Fruit fly (Drosophila melanogaster): ENCODE measurements around the gene Ugt304A1.

Ugt304A1 gene

DNA sequence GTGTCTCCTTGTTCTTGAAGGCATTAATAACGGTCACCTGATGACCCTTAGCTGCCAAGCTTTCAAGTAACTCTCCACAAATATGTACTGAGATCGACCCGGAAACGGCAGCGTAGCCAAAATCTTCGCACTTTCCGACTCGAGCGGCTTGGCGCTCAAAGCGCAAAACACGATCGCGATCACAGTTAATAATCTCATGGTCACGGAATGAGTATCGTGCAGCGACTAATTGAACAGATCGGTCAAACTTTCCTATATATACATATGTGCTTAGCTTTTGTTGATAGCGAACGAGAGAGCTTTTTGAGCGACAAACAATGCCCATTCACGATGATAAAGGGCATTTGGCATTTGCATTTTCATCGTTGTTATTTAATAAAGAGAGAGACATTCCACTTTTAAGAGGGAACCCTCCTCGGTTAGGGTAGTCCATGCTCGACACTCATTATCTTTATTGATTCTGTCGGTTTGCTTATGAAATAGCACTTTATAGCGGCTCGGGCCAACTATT lies 47.0 kb downstream of the Ugt304A1 start, which contains the start of gene Ugt35C1:
Ugt35C1 (minus strand) TSS at position 213 of the 511 bp plus-strand sequence.
- TF ChIP-seq Trl (optimal IDR thresholded peaks at IDR 0.05) (peak in 1 of 2 experiments; percentile 15), Trl (GFP tag; optimal IDR thresholded peaks at IDR 0.05) (no peak), CG34376 (GFP tag; optimal IDR thresholded peaks at IDR 0.05) (peak; percentile 33), chinmo (GFP tag; IDR thresholded peaks at IDR 0.05; ENCODE audit: partially characterized antibody) (0 out of 4 replicates have a peak, but pooled peaks have one; percentile 22), CG6272 (GFP tag; IDR thresholded peaks at IDR 0.05) (no peak), GATAe (GFP tag; conservative IDR thresholded peaks at IDR 0.05) (no peak), CG3995 (GFP tag; optimal IDR thresholded peaks at IDR 0.05) (peak; percentile 67), ac (GFP tag; optimal IDR thresholded peaks at IDR 0.05) (no peak), amos (GFP tag; IDR thresholded peaks at IDR 0.05; ENCODE audit: partially characterized antibody) (peak; percentile 11; the same call in 1 of the 2 replicates), exex (tag; optimal IDR thresholded peaks at IDR 0.05) (peak; percentile 46), lab (GFP tag; optimal IDR thresholded peaks at IDR 0.05) (peak; percentile 16), MBD-R2 (GFP tag; IDR thresholded peaks at IDR 0.05) (no peak), CG7839 (tag; optimal IDR thresholded peaks at IDR 0.05) (no peak)

DNA sequence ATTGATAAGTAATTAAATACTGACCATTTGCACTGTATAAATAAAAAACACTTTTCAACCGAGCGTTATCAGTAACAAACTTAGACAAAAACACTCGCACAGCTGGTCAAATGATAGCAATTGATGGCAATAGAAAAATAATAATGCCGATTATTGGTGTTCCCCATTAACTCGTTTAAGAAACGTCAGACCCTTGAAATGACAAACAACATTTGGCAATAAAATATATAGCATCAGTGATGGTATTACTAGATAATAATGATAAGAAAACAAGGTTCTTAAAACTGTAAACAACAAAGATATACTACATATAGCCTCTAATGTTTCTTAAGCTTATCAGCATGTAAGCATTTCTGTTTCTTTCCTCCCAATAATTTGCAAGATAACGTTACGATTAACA lies 48.8 kb downstream of the Ugt304A1 start:
- TF ChIP-seq cas (GFP tag; IDR thresholded peaks at IDR 0.05) (no peak), CG3281 (GFP tag; optimal IDR thresholded peaks at IDR 0.05) (peak; percentile 8), exex (tag; optimal IDR thresholded peaks at IDR 0.05) (peak; percentile 95), grn (GFP tag; optimal IDR thresholded peaks at IDR 0.05) (peak; percentile 20), CG34376 (GFP tag; optimal IDR thresholded peaks at IDR 0.05) (peak; percentile 70), Max (GFP tag; optimal IDR thresholded peaks at IDR 0.05) (no peak), Eip74EF (GFP tag; optimal IDR thresholded peaks at IDR 0.05) (no peak), mirr (GFP tag; optimal IDR thresholded peaks at IDR 0.05) (peak; percentile 42), HmgZ (tag; optimal IDR thresholded peaks at IDR 0.05) (peak; percentile 7), sug (tag; optimal IDR thresholded peaks at IDR 0.05) (peak; percentile 57)
